Worm (Caenorhabditis elegans) whole organism, midembryonic: ENCODE measurements around the gene plk-1.
A peak's percentile ranks its signal among the peaks of the same experiment; 100 is the strongest.

ENCODE experiments used
- T22C8.4 ChIP-seq: fragments of 200-800 bp; sonication (Bioruptor generic); IDR thresholded peaks from 2 replicates; pipeline ENCODE4 v1.3.6; 2022; ENCODE audit warnings: missing genetic modification characterization, missing compliant biosample characterization
- cog-1 ChIP-seq: sonication (generic microtip); optimal IDR thresholded peaks from 2 replicates; lab custom pipeline; 2016; ENCODE audit warnings: missing genetic modification characterization, missing compliant biosample characterization
- flt-1 ChIP-seq: fragments of 200-800 bp; sonication (Bioruptor generic); IDR thresholded peaks from 2 replicates; pipeline ENCODE4 v1.3.6; 2022; ENCODE audit warnings: missing genetic modification characterization, missing compliant biosample characterization
- klf-2 ChIP-seq: fragments of 200-800 bp; sonication (Bioruptor generic); conservative IDR thresholded peaks from 2 replicates; pipeline ENCODE4 v1.3.6; 2022; ENCODE audit warnings: missing genetic modification reagents, missing genetic modification characterization, missing compliant biosample characterization
- med-1 ChIP-seq: sonication (generic microtip); optimal IDR thresholded peaks from 2 replicates; lab custom pipeline; 2017; ENCODE audit warnings: missing genetic modification characterization, mild to moderate bottlenecking, missing compliant biosample characterization, antibody characterized with exemption, missing genetic modification reagents; ENCODE audit not compliant: insufficient read depth
- ref-1 ChIP-seq: fragments of 200-800 bp; sonication (Bioruptor generic); conservative IDR thresholded peaks from 2 replicates; pipeline ENCODE4 v1.3.6; 2022; ENCODE audit warnings: missing genetic modification reagents, missing genetic modification characterization, missing compliant biosample characterization
- tab-1 ChIP-seq: fragments of 200-800 bp; sonication (Bioruptor generic); IDR thresholded peaks from 2 replicates; pipeline ENCODE4 v1.3.6; 2022; ENCODE audit warnings: missing genetic modification characterization, missing compliant biosample characterization
- ztf-23 ChIP-seq: fragments of 200-800 bp; sonication (Bioruptor generic); IDR thresholded peaks from 2 replicates; pipeline ENCODE4 v1.3.6; 2022; ENCODE audit warnings: missing genetic modification reagents, missing genetic modification characterization, missing compliant biosample characterization
- ztf-29 ChIP-seq: fragments of 200-800 bp; sonication (Bioruptor generic); IDR thresholded peaks from 2 replicates; pipeline ENCODE4 v1.3.6; 2022; ENCODE audit warnings: missing genetic modification reagents, missing genetic modification characterization, missing compliant biosample characterization

DNA sequence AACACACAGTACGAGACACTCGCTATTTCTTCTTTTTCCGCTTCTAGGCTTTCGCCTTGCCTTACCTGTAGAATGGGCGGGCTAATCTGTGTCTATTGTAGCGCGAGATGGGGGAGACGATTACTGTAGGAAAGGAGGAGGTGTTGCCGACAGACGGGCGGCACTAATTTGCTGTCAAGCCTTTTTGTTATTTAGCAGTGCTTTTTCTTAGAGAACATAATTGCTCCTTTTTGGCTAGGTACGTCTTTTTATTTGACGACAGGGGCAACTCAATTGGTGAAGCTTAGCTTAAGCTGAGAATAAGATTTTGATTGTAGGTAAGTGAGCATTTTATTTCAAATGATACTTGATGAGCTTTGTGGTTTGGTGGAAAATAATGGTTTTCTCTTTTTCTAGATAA is 37.5 kb upstream of the plk-1 start:
- no peak for TF ChIP-seq med-1
- no peak for TF ChIP-seq flt-1 (GFP tag; lab: Robert Waterston, UW)
- TF ChIP-seq T22C8.4 (GFP tag; lab: Robert Waterston, UW) = no peak
- TF ChIP-seq tab-1 (GFP tag; lab: Robert Waterston, UW) = no peak
- no peak for TF ChIP-seq ztf-23 (GFP tag; lab: Robert Waterston, UW)
- TF ChIP-seq cog-1 = no peak
- no peak for TF ChIP-seq klf-2 (GFP tag; lab: Robert Waterston, UW)
- no peak for TF ChIP-seq ref-1 (GFP tag; lab: Robert Waterston, UW)
- 0 out of 2 replicates have a peak, but pooled peaks have one; percentile 31 for TF ChIP-seq ztf-29 (GFP tag; lab: Robert Waterston, UW)
